Fruit fly (Drosophila melanogaster) whole organism, adult: ENCODE results near the gene sgl.
A peak's percentile ranks its signal among the peaks of the same experiment; 100 is the strongest.

Experiments
- CG11617 ChIP-seq: fragments of 200-800 bp; sonication (Bioruptor generic); optimal IDR thresholded peaks from 2 replicates; lab custom pipeline; 2017; ENCODE audit warnings: mild to moderate bottlenecking, missing biosample characterization, missing genetic modification reagents, missing genetic modification characterization
- CG12768 ChIP-seq: fragments of 200-800 bp; sonication (Bioruptor generic); optimal IDR thresholded peaks from 2 replicates; lab custom pipeline; 2017; ENCODE audit warnings: missing biosample characterization, missing genetic modification characterization, mild to moderate bottlenecking, moderate library complexity, missing genetic modification reagents
- CG14711 ChIP-seq: fragments of 200-800 bp; sonication (Bioruptor generic); optimal IDR thresholded peaks from 2 replicates; lab custom pipeline; 2018; ENCODE audit warnings: missing biosample characterization, mild to moderate bottlenecking, missing genetic modification characterization, moderate library complexity
- CG1620 ChIP-seq: fragments of 200-800 bp; sonication (Bioruptor generic); optimal IDR thresholded peaks from 2 replicates; lab custom pipeline; 2016; ENCODE audit warnings: missing biosample characterization, missing genetic modification characterization
- CG33017 ChIP-seq: fragments of 200-800 bp; sonication (Bioruptor generic); optimal IDR thresholded peaks from 2 replicates; lab custom pipeline; 2018; ENCODE audit warnings: missing biosample characterization, mild to moderate bottlenecking, missing genetic modification characterization, moderate library complexity
- CG5204 ChIP-seq: fragments of 200-800 bp; sonication (Bioruptor generic); optimal IDR thresholded peaks from 2 replicates; lab custom pipeline; 2016; ENCODE audit warnings: missing biosample characterization, missing genetic modification characterization
- CG7045 ChIP-seq: fragments of 200-800 bp; sonication (Bioruptor generic); optimal IDR thresholded peaks from 2 replicates; lab custom pipeline; 2017; ENCODE audit warnings: missing biosample characterization, mild to moderate bottlenecking, missing genetic modification characterization
- CG7101 ChIP-seq: fragments of 200-800 bp; sonication (Bioruptor generic); optimal IDR thresholded peaks from 2 replicates; lab custom pipeline; 2018; ENCODE audit warnings: missing biosample characterization, mild to moderate bottlenecking, missing genetic modification characterization, moderate library complexity
- Clk ChIP-seq: fragments of 200-800 bp; sonication (Bioruptor generic); optimal IDR thresholded peaks from 2 replicates; lab custom pipeline; 2017; ENCODE audit warnings: missing biosample characterization, missing genetic modification characterization
- Crg-1 ChIP-seq: fragments of 200-800 bp; sonication (Bioruptor generic); optimal IDR thresholded peaks from 2 replicates; lab custom pipeline; 2016; ENCODE audit warnings: missing biosample characterization, missing genetic modification characterization
- Hr96 ChIP-seq: fragments of 200-800 bp; sonication (Bioruptor generic); optimal IDR thresholded peaks from 2 replicates; lab custom pipeline; 2016; ENCODE audit warnings: missing biosample characterization, missing genetic modification characterization
- Mnt ChIP-seq: fragments of 200-800 bp; sonication (Bioruptor generic); optimal IDR thresholded peaks from 2 replicates; lab custom pipeline; 2016; ENCODE audit warnings: missing biosample characterization, mild to moderate bottlenecking, missing genetic modification characterization
- bab1 ChIP-seq: fragments of 200-800 bp; sonication (Bioruptor generic); optimal IDR thresholded peaks from 3 replicates; lab custom pipeline; 2019; ENCODE audit warnings: missing biosample characterization, mild to moderate bottlenecking, missing genetic modification characterization, moderate library complexity
- cic ChIP-seq: fragments of 200-800 bp; sonication (Bioruptor generic); optimal IDR thresholded peaks from 2 replicates; lab custom pipeline; 2017; ENCODE audit warnings: missing biosample characterization, mild to moderate bottlenecking, missing genetic modification characterization, moderate library complexity
- cnc ChIP-seq, 2 experiments: fragments of >200 bp; optimal IDR thresholded peaks; 2 replicates each; lab custom pipeline; 2017
- kay ChIP-seq: fragments of 200-800 bp; sonication (Bioruptor generic); peaks from one replicate; lab custom pipeline; 2016; ENCODE audit warnings: missing biosample characterization, missing genetic modification characterization, borderline replicate concordance
- ovo ChIP-seq: fragments of 200-800 bp; sonication (Bioruptor generic); optimal IDR thresholded peaks from 2 replicates; lab custom pipeline; 2016; ENCODE audit warnings: missing biosample characterization, missing genetic modification characterization
- pad ChIP-seq: fragments of 200-800 bp; sonication (Bioruptor generic); optimal IDR thresholded peaks from 3 replicates; lab custom pipeline; 2017; ENCODE audit warnings: missing biosample characterization, missing genetic modification characterization, mild to moderate bottlenecking, moderate library complexity, missing genetic modification reagents
- tj ChIP-seq: fragments of 200-800 bp; sonication (Bioruptor generic); optimal IDR thresholded peaks from 3 replicates; lab custom pipeline; 2017; ENCODE audit warnings: missing biosample characterization, mild to moderate bottlenecking, missing genetic modification characterization, moderate library complexity
- toe ChIP-seq: fragments of 200-800 bp; sonication (Bioruptor generic); optimal IDR thresholded peaks from 2 replicates; lab custom pipeline; 2016; ENCODE audit warnings: missing biosample characterization, missing genetic modification characterization

sgl gene

DNA sequence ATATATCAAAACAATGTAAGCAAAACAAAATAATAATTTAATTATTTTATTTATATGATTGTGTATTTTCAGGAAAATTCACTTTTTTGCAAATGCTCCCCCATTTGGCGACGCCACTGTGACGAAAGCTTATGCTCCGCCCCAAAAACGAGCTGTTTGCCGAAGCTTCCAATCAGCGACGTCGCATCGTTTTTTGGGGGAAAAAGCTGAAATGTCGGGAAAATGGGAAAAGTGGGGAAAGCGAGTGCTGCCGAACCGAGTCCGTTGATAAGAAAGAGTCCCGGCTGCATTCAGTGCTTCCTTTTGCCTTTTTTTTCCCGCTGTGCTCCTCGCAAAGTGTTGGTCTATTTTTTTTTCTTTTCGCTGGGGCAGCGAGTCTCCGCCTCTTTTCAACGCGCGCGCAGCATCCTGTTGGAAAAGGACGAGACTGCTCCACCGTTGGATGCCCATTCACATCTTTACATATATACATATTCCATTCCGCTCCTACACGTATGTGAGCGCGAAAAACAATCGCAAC is 29.7 kb downstream of the sgl start:
- TF ChIP-seq CG7101 (no peak), kay (GFP tag; lab: Kevin White, UChicago) (no peak), CG5204 (no peak), CG1620 (GFP tag; lab: Kevin White, UChicago) (no peak), Clk (GFP tag; lab: Kevin White, UChicago) (no peak), Crg-1 (GFP tag; lab: Kevin White, UChicago) (no peak), CG12768 (GFP tag; lab: Kevin White, UChicago) (no peak), CG7045 (GFP tag; lab: Kevin White, UChicago) (no peak), cic (no peak), CG14711 (tag; lab: Kevin White, UChicago) (no peak), toe (GFP tag; lab: Kevin White, UChicago) (no peak), CG33017 (tag; lab: Kevin White, UChicago) (no peak), bab1 (GFP tag; lab: Kevin White, UChicago) (no peak)

DNA sequence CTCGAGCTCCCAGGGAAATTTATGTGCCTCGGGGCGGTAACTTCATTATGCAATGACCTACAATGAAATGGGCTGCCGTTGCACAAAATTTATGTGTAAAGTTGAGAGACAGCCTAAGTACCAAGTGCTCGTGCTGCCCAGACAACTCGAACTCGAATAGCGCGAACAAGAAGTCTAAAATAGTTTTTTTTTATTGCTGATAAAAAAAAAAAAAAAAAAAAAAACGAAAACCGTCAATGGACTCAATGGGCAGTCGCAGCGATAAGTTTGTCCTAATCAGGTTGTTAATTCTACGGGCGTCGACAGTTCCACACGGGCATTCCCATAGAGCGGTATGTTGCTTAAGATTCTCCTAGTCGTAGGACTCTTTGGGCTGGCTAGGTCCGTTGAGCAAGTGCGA is 31.9 kb downstream of the sgl start, which contains the start of gene CG14820:
Gene CG14820 (plus strand): TSS at position 301 of the 400 bp plus-strand sequence.
- peak; percentile 6 for TF ChIP-seq CG11617 (GFP tag; lab: Kevin White, UChicago)
- no peak for TF ChIP-seq CG12768 (GFP tag; lab: Kevin White, UChicago)
- TF ChIP-seq CG33017 (tag; lab: Kevin White, UChicago), result no peak
- TF ChIP-seq toe (GFP tag; lab: Kevin White, UChicago), result no peak

DNA sequence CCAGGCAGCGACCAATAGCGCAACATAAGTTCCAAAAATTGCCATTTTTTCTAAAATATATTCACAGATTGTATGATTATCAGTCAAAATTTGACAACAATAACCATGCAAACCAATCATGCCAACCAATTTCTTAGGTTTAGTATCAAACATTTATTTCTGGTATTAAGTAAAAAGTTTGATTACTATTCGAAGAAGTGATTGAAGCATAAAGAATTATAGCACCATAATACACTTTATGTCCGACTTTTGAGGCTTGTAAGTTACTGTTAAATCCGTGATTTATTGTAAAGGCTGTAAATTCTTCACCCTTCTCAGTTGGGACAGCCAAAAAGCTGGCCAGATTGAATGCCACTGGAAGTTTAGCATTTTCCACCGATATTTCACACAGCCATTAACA is 32.7 kb downstream of the sgl start, which contains the start of gene CG45413:
Gene CG45413 (minus strand): TSS at position 101 of the 400 bp plus-strand sequence.
- TF ChIP-seq CG7101, result no peak
- no peak for TF ChIP-seq Mnt
- no peak for TF ChIP-seq bab1 (GFP tag; lab: Kevin White, UChicago)
- TF ChIP-seq CG14711 (tag; lab: Kevin White, UChicago), result no peak
- no peak for TF ChIP-seq pad (GFP tag; lab: Kevin White, UChicago)
- TF ChIP-seq CG5204, result no peak
- no peak for TF ChIP-seq tj
- no peak for TF ChIP-seq Clk (GFP tag; lab: Kevin White, UChicago)
- no peak for TF ChIP-seq CG12768 (GFP tag; lab: Kevin White, UChicago)
- TF ChIP-seq Crg-1 (GFP tag; lab: Kevin White, UChicago), result no peak
- TF ChIP-seq cnc (optimal IDR thresholded peaks at IDR 0.05; lab: Kevin White, UChicago), result no peak
- TF ChIP-seq ovo (GFP tag; lab: Kevin White, UChicago), result no peak
- no peak for TF ChIP-seq Hr96 (GFP tag; lab: Kevin White, UChicago)
- no peak for TF ChIP-seq CG7045 (GFP tag; lab: Kevin White, UChicago)
- TF ChIP-seq toe (GFP tag; lab: Kevin White, UChicago), result no peak
- no peak for TF ChIP-seq kay (GFP tag; lab: Kevin White, UChicago)
- no peak for TF ChIP-seq CG33017 (tag; lab: Kevin White, UChicago)

DNA sequence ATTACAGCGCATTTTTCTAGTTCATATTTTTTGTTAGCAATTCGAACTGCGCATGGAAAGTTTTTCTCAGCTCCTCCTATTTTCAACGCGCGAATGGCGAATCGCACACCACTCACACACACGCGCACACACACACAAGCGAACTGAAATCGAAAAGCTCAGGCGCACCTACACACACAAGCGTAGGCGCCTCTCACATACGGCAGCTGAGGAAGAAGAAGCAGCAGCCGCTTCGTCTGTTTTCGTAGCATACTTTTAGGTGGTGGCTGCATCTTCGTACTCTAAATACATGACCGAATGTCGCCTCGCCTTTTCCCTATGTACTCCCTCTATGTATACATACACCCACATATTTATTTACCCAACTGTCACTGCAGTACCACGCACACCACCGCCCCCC is 38.7 kb downstream of the sgl start:
- TF ChIP-seq Clk (GFP tag; lab: Kevin White, UChicago), result no peak
- TF ChIP-seq CG14711 (tag; lab: Kevin White, UChicago), result no peak
- TF ChIP-seq CG5204, result no peak
- no peak for TF ChIP-seq CG33017 (tag; lab: Kevin White, UChicago)
- no peak for TF ChIP-seq ovo (GFP tag; lab: Kevin White, UChicago)
- no peak for TF ChIP-seq Hr96 (GFP tag; lab: Kevin White, UChicago)
- no peak for TF ChIP-seq Mnt
- TF ChIP-seq CG7045 (GFP tag; lab: Kevin White, UChicago), result no peak
- TF ChIP-seq CG7101, result no peak
- TF ChIP-seq kay (GFP tag; lab: Kevin White, UChicago), result no peak
- TF ChIP-seq cic, result no peak
- TF ChIP-seq CG11617 (GFP tag; lab: Kevin White, UChicago), result no peak
- no peak for TF ChIP-seq tj
- TF ChIP-seq CG12768 (GFP tag; lab: Kevin White, UChicago), result no peak
- TF ChIP-seq bab1 (GFP tag; lab: Kevin White, UChicago), result no peak
- no peak for TF ChIP-seq toe (GFP tag; lab: Kevin White, UChicago)
- no peak for TF ChIP-seq CG1620 (GFP tag; lab: Kevin White, UChicago)
- no peak for TF ChIP-seq cnc (optimal IDR thresholded peaks at IDR 0.05; lab: Kevin White, UChicago)
- TF ChIP-seq Crg-1 (GFP tag; lab: Kevin White, UChicago), result no peak
- no peak for TF ChIP-seq pad (GFP tag; lab: Kevin White, UChicago)

DNA sequence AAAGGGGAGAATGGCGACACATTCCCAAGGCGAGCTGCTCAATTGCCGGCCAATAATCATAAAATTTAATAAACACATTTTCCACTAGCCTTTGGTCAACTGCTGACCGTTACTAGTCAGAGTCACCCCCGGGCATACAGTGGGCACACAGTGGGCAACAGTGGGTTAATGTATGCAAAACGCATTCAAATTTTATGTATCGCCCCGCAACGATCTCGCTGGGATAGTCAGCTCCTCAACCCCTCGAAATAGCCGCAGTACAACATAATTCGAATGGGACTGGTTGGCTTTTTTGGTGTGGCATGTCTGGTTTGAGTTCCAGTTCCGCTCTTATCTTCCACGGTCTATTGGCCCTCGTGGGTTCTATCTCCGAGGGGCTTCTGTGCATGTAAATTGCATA is 45.3 kb downstream of the sgl start:
- TF ChIP-seq CG33017 (tag; lab: Kevin White, UChicago) (no peak), CG12768 (GFP tag; lab: Kevin White, UChicago) (no peak), Hr96 (GFP tag; lab: Kevin White, UChicago) (no peak), tj (no peak), ovo (GFP tag; lab: Kevin White, UChicago) (no peak), cnc (optimal IDR thresholded peaks at IDR 0.05; lab: Kevin White, UChicago) (no peak), CG7101 (no peak)

DNA sequence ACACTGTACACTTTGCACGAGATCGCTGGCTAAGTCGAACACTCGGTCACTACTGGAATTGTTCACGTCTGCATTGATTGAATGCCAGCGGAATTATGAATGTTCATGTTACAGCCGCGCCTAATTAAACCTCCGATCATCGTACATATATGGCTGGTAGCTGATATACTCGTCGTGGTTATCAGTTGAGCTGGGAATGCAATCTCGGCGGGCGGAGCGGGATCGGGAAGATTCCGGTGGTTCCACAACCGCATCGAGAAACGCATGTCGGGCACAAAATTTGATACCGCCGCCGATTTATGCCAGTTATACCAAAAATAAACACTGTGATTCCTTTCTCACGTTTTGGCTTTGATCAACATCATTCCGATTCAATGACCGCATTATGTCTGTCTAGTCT is 49.8 kb downstream of the sgl start, which contains the start of gene Prat2:
Gene Prat2 (minus strand): TSS at position 101 of the 400 bp plus-strand sequence.
- no peak for TF ChIP-seq CG7101
- no peak for TF ChIP-seq CG1620 (GFP tag; lab: Kevin White, UChicago)
- TF ChIP-seq Clk (GFP tag; lab: Kevin White, UChicago), result no peak
- TF ChIP-seq CG12768 (GFP tag; lab: Kevin White, UChicago), result no peak
- TF ChIP-seq Mnt, result no peak
- no peak for TF ChIP-seq cic
- no peak for TF ChIP-seq tj
- TF ChIP-seq Hr96 (GFP tag; lab: Kevin White, UChicago), result no peak
- TF ChIP-seq bab1 (GFP tag; lab: Kevin White, UChicago), result no peak
- TF ChIP-seq CG11617 (GFP tag; lab: Kevin White, UChicago), result no peak
- TF ChIP-seq CG14711 (tag; lab: Kevin White, UChicago), result no peak
- no peak for TF ChIP-seq CG33017 (tag; lab: Kevin White, UChicago)
- no peak for TF ChIP-seq cnc (optimal IDR thresholded peaks at IDR 0.05; lab: Kevin White, UChicago)
- no peak for TF ChIP-seq kay (GFP tag; lab: Kevin White, UChicago)
- TF ChIP-seq CG5204, result no peak
- TF ChIP-seq CG7045 (GFP tag; lab: Kevin White, UChicago), result no peak
- TF ChIP-seq toe (GFP tag; lab: Kevin White, UChicago), result no peak
- TF ChIP-seq Crg-1 (GFP tag; lab: Kevin White, UChicago), result no peak
